Fruit fly (Drosophila melanogaster): ENCODE data around the gene CG14650.

DNA sequence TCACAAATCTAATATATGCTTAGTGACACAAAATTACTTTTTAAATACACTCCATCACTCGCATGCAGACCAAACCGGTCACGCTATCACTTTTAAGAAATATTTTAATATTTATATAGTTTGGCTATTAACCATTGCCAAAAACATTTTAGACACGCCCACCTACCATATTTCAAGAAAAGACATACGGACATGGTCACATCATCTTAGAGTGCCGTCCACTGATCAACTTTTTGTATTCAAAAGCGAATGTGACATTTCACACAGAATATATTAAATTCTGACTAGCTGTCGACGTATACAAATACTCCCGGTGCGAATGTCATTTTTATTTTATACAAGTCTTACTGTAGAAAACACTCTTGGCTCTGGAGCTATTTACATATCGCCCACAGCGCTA lies 21.0 kb upstream of the CG14650 start, which contains the start of gene CG31528:
- TF ChIP-seq CG13204 (GFP tag; optimal IDR thresholded peaks at IDR 0.05) (no peak), CG14655 (GFP tag; optimal IDR thresholded peaks at IDR 0.05) (no peak), CG17806 (tag; optimal IDR thresholded peaks at IDR 0.05) (no peak), CG12605 (GFP tag; IDR thresholded peaks at IDR 0.05) (no peak), Pif1B (GFP tag; optimal IDR thresholded peaks at IDR 0.05) (no peak), CG10348 (GFP tag; IDR thresholded peaks at IDR 0.05) (no peak)
